Worm (Caenorhabditis elegans) whole organism, L4 larva: ENCODE results near the gene tes-1.

Source experiments
- F10B5.3 ChIP-seq: sonication (generic microtip); optimal IDR thresholded peaks from 2 replicates; lab custom pipeline; 2016; ENCODE audit warnings: mild to moderate bottlenecking, missing genetic modification characterization, missing compliant biosample characterization
- F26F4.8 ChIP-seq: fragments of 200-800 bp; sonication (Bioruptor generic); conservative IDR thresholded peaks from 2 replicates; pipeline ENCODE4 v1.3.6; 2022; ENCODE audit warnings: missing genetic modification characterization, missing compliant biosample characterization
- F37D6.2 ChIP-seq: sonication (generic microtip); optimal IDR thresholded peaks from 2 replicates; lab custom pipeline; 2016; ENCODE audit warnings: mild to moderate bottlenecking, missing genetic modification characterization, missing compliant biosample characterization
- F49E8.2 ChIP-seq: sonication (generic microtip); optimal IDR thresholded peaks from 2 replicates; lab custom pipeline; 2016; ENCODE audit warnings: missing compliant biosample characterization, mild to moderate bottlenecking, missing genetic modification characterization, borderline replicate concordance
- R02D3.7 ChIP-seq: fragments of 150-350 bp; sonication (generic microtip); optimal IDR thresholded peaks from 3 replicates; lab custom pipeline; 2014; ENCODE audit warnings: missing biosample characterization, missing genetic modification characterization
- T26A8.4 ChIP-seq: fragments of 200-800 bp; sonication (Bioruptor generic); IDR thresholded peaks from 2 replicates; pipeline ENCODE4 v1.3.6; 2022; ENCODE audit warnings: missing genetic modification characterization, missing compliant biosample characterization
- Y5F2A.4 ChIP-seq: fragments of 200-800 bp; sonication (Bioruptor generic); optimal IDR thresholded peaks from 2 replicates; lab custom pipeline; 2018; ENCODE audit warnings: mild to moderate bottlenecking, missing genetic modification characterization, missing compliant biosample characterization
- Y75B8A.6 ChIP-seq: fragments of 200-800 bp; sonication (Bioruptor generic); IDR thresholded peaks from 2 replicates; pipeline ENCODE4 v1.3.6; 2022; ENCODE audit warnings: missing genetic modification reagents, missing genetic modification characterization, missing compliant biosample characterization
- ZK337.2 ChIP-seq: fragments of 200-800 bp; sonication (Bioruptor generic); IDR thresholded peaks from 2 replicates; pipeline ENCODE4 v1.3.6; 2022; ENCODE audit warnings: missing genetic modification reagents, missing genetic modification characterization, missing compliant biosample characterization
- ama-1 ChIP-seq: fragments of 150-350 bp; optimal IDR thresholded peaks from 2 replicates; lab custom pipeline; 2014; ENCODE audit warnings: inconsistent platforms, mixed read lengths
- arid-1 ChIP-seq: fragments of 200-800 bp; sonication (Bioruptor generic); conservative IDR thresholded peaks from 2 replicates; pipeline ENCODE4 v1.3.6; 2022; ENCODE audit warnings: missing genetic modification reagents, missing genetic modification characterization, missing compliant biosample characterization
- attf-4 ChIP-seq: sonication (generic microtip); optimal IDR thresholded peaks from 3 replicates; lab custom pipeline; 2017; ENCODE audit warnings: missing biosample characterization, missing genetic modification characterization
- ceh-20 ChIP-seq: fragments of 200-800 bp; sonication (Bioruptor generic); IDR thresholded peaks from 2 replicates; pipeline ENCODE4 v1.3.6; 2022; ENCODE audit warnings: missing genetic modification reagents, missing genetic modification characterization, missing compliant biosample characterization
- ceh-32 ChIP-seq: sonication (generic microtip); optimal IDR thresholded peaks from 2 replicates; lab custom pipeline; 2016; ENCODE audit warnings: mild to moderate bottlenecking, missing genetic modification characterization, missing compliant biosample characterization; ENCODE audit not compliant: poor library complexity
- ces-1 ChIP-seq: fragments of 150-350 bp; sonication (generic microtip); optimal IDR thresholded peaks from 4 replicates; lab custom pipeline; 2014; ENCODE audit warnings: missing biosample characterization, missing genetic modification reagents, missing genetic modification characterization
- ctbp-1 ChIP-seq: fragments of 200-800 bp; sonication (Bioruptor generic); IDR thresholded peaks from 2 replicates; pipeline ENCODE4 v1.3.6; 2022; ENCODE audit warnings: missing genetic modification reagents, missing genetic modification characterization, missing compliant biosample characterization
- daf-16 ChIP-seq, 3 experiments: sonication (generic microtip); optimal IDR thresholded peaks; 2 replicates each; lab custom pipeline; 2016 to 2017; ENCODE audit warnings: missing genetic modification characterization in 3 of 3, missing genetic modification reagents in 3 of 3, mild to moderate bottlenecking in 2 of 3, missing compliant biosample characterization in 2 of 3, missing biosample characterization in 1 of 3, moderate library complexity in 1 of 3
- daf-19 ChIP-seq: fragments of 200-800 bp; sonication (Bioruptor generic); conservative IDR thresholded peaks from 2 replicates; pipeline ENCODE4 v1.3.6; 2022; ENCODE audit warnings: missing genetic modification characterization, missing compliant biosample characterization
- daf-8 ChIP-seq: fragments of 200-800 bp; sonication (Bioruptor generic); IDR thresholded peaks from 2 replicates; pipeline ENCODE4 v1.3.6; 2022; ENCODE audit warnings: missing genetic modification characterization, missing compliant biosample characterization
- dmd-6 ChIP-seq: fragments of 200-800 bp; sonication (Bioruptor generic); IDR thresholded peaks from 2 replicates; pipeline ENCODE4 v1.3.6; 2022; ENCODE audit warnings: missing genetic modification reagents, missing genetic modification characterization, missing compliant biosample characterization
- dmd-9 ChIP-seq: fragments of 200-800 bp; sonication (Bioruptor generic); IDR thresholded peaks from 2 replicates; pipeline ENCODE4 v1.3.6; 2022; ENCODE audit warnings: missing genetic modification reagents, missing genetic modification characterization, missing compliant biosample characterization
- dpl-1 ChIP-seq: fragments of 150-350 bp; optimal IDR thresholded peaks from 2 replicates; lab custom pipeline; 2014; ENCODE audit warnings: missing biosample characterization, missing genetic modification reagents, missing genetic modification characterization
- duxl-1 ChIP-seq: sonication (generic microtip); optimal IDR thresholded peaks from 2 replicates; lab custom pipeline; 2016; ENCODE audit warnings: mild to moderate bottlenecking, missing genetic modification characterization, moderate library complexity, missing compliant biosample characterization; ENCODE audit not compliant: poor library complexity
- hlh-30 ChIP-seq: sonication (generic microtip); optimal IDR thresholded peaks from 2 replicates; lab custom pipeline; 2017; ENCODE audit warnings: antibody characterized with exemption, mild to moderate bottlenecking, missing genetic modification characterization, missing compliant biosample characterization; ENCODE audit not compliant: insufficient read depth
- hmg-1.1 ChIP-seq: fragments of 200-800 bp; sonication (Bioruptor generic); IDR thresholded peaks from 2 replicates; pipeline ENCODE4 v1.3.6; 2022; ENCODE audit warnings: missing genetic modification reagents, missing genetic modification characterization, missing compliant biosample characterization
- lim-7 ChIP-seq: fragments of 200-800 bp; sonication (Bioruptor generic); IDR thresholded peaks from 2 replicates; pipeline ENCODE4 v1.3.6; 2022; ENCODE audit warnings: missing genetic modification characterization, missing compliant biosample characterization
- lin-15B ChIP-seq: fragments of 150-350 bp; sonication (generic microtip); optimal IDR thresholded peaks from 3 replicates; lab custom pipeline; 2014; ENCODE audit warnings: missing biosample characterization, missing genetic modification characterization
- lin-29 ChIP-seq: fragments of 200-800 bp; sonication (Bioruptor generic); IDR thresholded peaks from 2 replicates; pipeline ENCODE4 v1.3.6; 2022; ENCODE audit warnings: missing genetic modification reagents, missing genetic modification characterization, missing compliant biosample characterization
- lsy-2 ChIP-seq, 2 experiments: fragments of 150-350 bp in 1 of 2; sonication (generic microtip) in 1 of 2; optimal IDR thresholded peaks; 2 replicates each; lab custom pipeline; 2014 to 2017; ENCODE audit warnings: missing biosample characterization in 2 of 2, missing genetic modification characterization in 2 of 2
- madf-9 ChIP-seq: fragments of 200-800 bp; sonication (Bioruptor generic); conservative IDR thresholded peaks from 2 replicates; pipeline ENCODE4 v1.3.6; 2022; ENCODE audit warnings: missing genetic modification reagents, missing genetic modification characterization, missing compliant biosample characterization
- mdl-1 ChIP-seq, 2 experiments: fragments of 150-350 bp in 1 of 2; sonication (generic microtip) in 1 of 2; optimal IDR thresholded peaks; 2 replicates each; lab custom pipeline; 2014 to 2017; ENCODE audit warnings: missing biosample characterization in 2 of 2, missing genetic modification characterization in 2 of 2
- mes-2 ChIP-seq: sonication (generic microtip); optimal IDR thresholded peaks from 2 replicates; lab custom pipeline; 2016; ENCODE audit warnings: missing genotype, mild to moderate bottlenecking, missing genetic modification characterization, missing compliant biosample characterization; ENCODE audit not compliant: poor library complexity, severe bottlenecking
- nhr-102 ChIP-seq: sonication (generic microtip); optimal IDR thresholded peaks from 2 replicates; lab custom pipeline; 2016; ENCODE audit warnings: mild to moderate bottlenecking, missing genetic modification characterization, moderate library complexity, missing compliant biosample characterization
- nhr-6 ChIP-seq: fragments of 150-350 bp; optimal IDR thresholded peaks from 2 replicates; lab custom pipeline; 2014; ENCODE audit warnings: missing biosample characterization, missing genetic modification characterization
- nhr-76 ChIP-seq: fragments of 150-350 bp; optimal IDR thresholded peaks from 2 replicates; lab custom pipeline; 2014; ENCODE audit warnings: missing biosample characterization, missing genetic modification characterization
- nhr-77 ChIP-seq: fragments of 150-350 bp; optimal IDR thresholded peaks from 2 replicates; lab custom pipeline; 2014; ENCODE audit warnings: missing biosample characterization, missing genetic modification characterization
- php-3 ChIP-seq: fragments of 200-800 bp; sonication (Bioruptor generic); IDR thresholded peaks from 2 replicates; pipeline ENCODE4 v1.3.6; 2022; ENCODE audit warnings: missing genetic modification reagents, missing genetic modification characterization, missing compliant biosample characterization
- rbr-2 ChIP-seq: sonication (generic microtip); optimal IDR thresholded peaks from 2 replicates; lab custom pipeline; 2016; ENCODE audit warnings: missing genotype, missing genetic modification characterization, missing compliant biosample characterization
- sdz-12 ChIP-seq: fragments of 200-800 bp; sonication (Bioruptor generic); optimal IDR thresholded peaks from 2 replicates; lab custom pipeline; 2018; ENCODE audit warnings: mild to moderate bottlenecking, missing genetic modification characterization, missing compliant biosample characterization
- snpc-1.2 ChIP-seq: fragments of 200-800 bp; sonication (Bioruptor generic); IDR thresholded peaks from 2 replicates; pipeline ENCODE4 v1.3.6; 2022; ENCODE audit warnings: missing genetic modification reagents, missing genetic modification characterization, missing compliant biosample characterization
- snpc-4 ChIP-seq: fragments of 150-350 bp; optimal IDR thresholded peaks from 2 replicates; lab custom pipeline; 2014; ENCODE audit warnings: missing biosample characterization, missing genetic modification characterization
- spr-3 ChIP-seq: fragments of 200-800 bp; sonication (Bioruptor generic); optimal IDR thresholded peaks from 2 replicates; lab custom pipeline; 2018; ENCODE audit warnings: mild to moderate bottlenecking, missing genetic modification characterization, missing compliant biosample characterization
- unc-62 ChIP-seq, 3 experiments: fragments of 150-350 bp in 1 of 3; sonication (generic microtip); optimal IDR thresholded peaks in 2 of 3; peaks in 1 of 3; 1 replicate in 1 of 3; 2 replicates in 2 of 3; lab custom pipeline; 2014 to 2017; ENCODE audit warnings: missing biosample characterization in 3 of 3, missing genetic modification characterization in 3 of 3, missing genetic modification reagents in 3 of 3, missing genotype in 1 of 3
- vab-7 ChIP-seq: fragments of 200-800 bp; sonication (Bioruptor generic); IDR thresholded peaks from 2 replicates; pipeline ENCODE4 v1.3.6; 2022; ENCODE audit warnings: missing genetic modification reagents, missing genetic modification characterization, missing compliant biosample characterization
- zag-1 ChIP-seq: fragments of 150-350 bp; optimal IDR thresholded peaks from 2 replicates; lab custom pipeline; 2014; ENCODE audit warnings: missing biosample characterization, missing genetic modification characterization
- zip-11 ChIP-seq: fragments of 200-800 bp; sonication (Bioruptor generic); IDR thresholded peaks from 2 replicates; pipeline ENCODE4 v1.3.6; 2022; ENCODE audit warnings: missing genetic modification characterization, missing compliant biosample characterization
- zip-2 ChIP-seq: fragments of 150-350 bp; optimal IDR thresholded peaks from 2 replicates; lab custom pipeline; 2014; ENCODE audit warnings: missing biosample characterization, missing genetic modification characterization
- ztf-11 ChIP-seq: fragments of 150-350 bp; optimal IDR thresholded peaks from 2 replicates; lab custom pipeline; 2014; ENCODE audit warnings: missing biosample characterization, missing genetic modification characterization

The tes-1 gene

DNA sequence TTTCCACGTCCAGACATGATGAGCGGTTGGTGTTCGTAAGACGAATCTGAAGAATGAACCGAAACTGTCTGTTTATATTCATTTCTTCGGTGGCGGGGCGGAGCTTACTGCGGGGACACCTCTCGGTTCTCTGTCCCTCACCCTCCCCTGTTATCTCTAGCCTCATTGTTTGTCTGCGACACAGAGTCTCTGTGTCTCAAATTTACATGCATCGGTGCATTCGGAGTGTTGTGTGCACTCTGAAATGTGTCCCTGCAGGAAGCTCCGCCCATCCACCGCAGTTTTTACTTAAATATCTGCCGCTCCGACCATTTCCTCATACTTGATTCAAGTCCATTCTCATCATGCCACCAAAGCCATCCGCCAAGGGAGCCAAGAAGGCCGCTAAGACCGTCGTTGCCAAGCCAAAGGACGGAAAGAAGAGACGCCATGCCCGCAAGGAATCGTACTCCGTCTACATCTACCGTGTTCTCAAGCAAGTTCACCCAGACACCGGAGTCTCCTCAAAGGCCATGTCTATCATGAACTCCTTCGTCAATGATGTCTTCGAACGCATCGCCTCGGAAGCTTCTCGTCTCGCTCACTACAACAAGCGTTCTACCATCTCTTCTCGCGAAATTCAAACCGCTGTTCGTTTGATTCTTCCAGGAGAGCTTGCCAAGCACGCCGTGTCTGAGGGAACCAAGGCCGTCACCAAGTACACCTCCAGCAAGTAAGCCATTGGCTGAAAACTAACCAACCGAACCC, 35.1 kb upstream of the tes-1 start, which contains the start of the genes his-61 and his-62 (continued):
- no peak for TF ChIP-seq F37D6.2 (tag; lab: Kevin White, UChicago)
- no peak for TF ChIP-seq daf-8
- TF ChIP-seq ztf-11 (tag; lab: Kevin White, UChicago), result no peak
- no peak for TF ChIP-seq ces-1
- peak; percentile 42 for TF ChIP-seq dpl-1 (GFP tag; lab: Kevin White, UChicago)
- TF ChIP-seq sdz-12 (GFP tag; lab: Kevin White, UChicago), result no peak
- TF ChIP-seq daf-16 (GFP tag; optimal IDR thresholded peaks at IDR 0.05; lab: Kevin White, UChicago), result peak in 1 of 2 experiments; percentile 17
- TF ChIP-seq daf-16 (tag; optimal IDR thresholded peaks at IDR 0.05; lab: Kevin White, UChicago), result peak; percentile 87
- TF ChIP-seq R02D3.7, result no peak
- 0 out of 2 replicates have a peak, but pooled peaks have one; percentile 25 for TF ChIP-seq php-3
- no peak for TF ChIP-seq nhr-76 (tag; lab: Kevin White, UChicago)
- TF ChIP-seq lin-15B, result no peak
- peak; percentile 74 for TF ChIP-seq nhr-6 (tag; lab: Kevin White, UChicago)
- peak; percentile 4; the same call in 1 of the 2 replicates for TF ChIP-seq arid-1
- peak; percentile 70 for TF ChIP-seq T26A8.4
- TF ChIP-seq ceh-20 (GFP tag; lab: Robert Waterston, UW), result no peak
- TF ChIP-seq nhr-77 (tag; lab: Kevin White, UChicago), result peak; percentile 20
- peak; percentile 64 for TF ChIP-seq lim-7 (GFP tag; lab: Robert Waterston, UW)
- no peak; the same call in 1 of the 2 replicates for TF ChIP-seq F26F4.8
- no peak for TF ChIP-seq snpc-4 (tag; lab: Kevin White, UChicago)
- TF ChIP-seq mdl-1 (tag; optimal IDR thresholded peaks at IDR 0.05; lab: Kevin White, UChicago), result no peak
- TF ChIP-seq ZK337.2 (GFP tag; lab: Robert Waterston, UW), result no peak
- TF ChIP-seq F49E8.2 (tag; lab: Kevin White, UChicago), result peak; percentile 10
- TF ChIP-seq zip-11 (GFP tag; lab: Robert Waterston, UW), result no peak
- no peak for TF ChIP-seq ctbp-1
- TF ChIP-seq spr-3 (GFP tag; lab: Kevin White, UChicago), result no peak
- TF ChIP-seq rbr-2 (tag; lab: Kevin White, UChicago), result peak; percentile 74
- TF ChIP-seq unc-62 (GFP tag; optimal IDR thresholded peaks at IDR 0.05 in 1 of 2; lab: Kevin White, UChicago), result peak in 1 of 2 experiments; percentile 87
- no peak for TF ChIP-seq unc-62 (tag; optimal IDR thresholded peaks at IDR 0.05; lab: Kevin White, UChicago)
- no peak for TF ChIP-seq dmd-9 (GFP tag; lab: Robert Waterston, UW)
- TF ChIP-seq ama-1 (lab: Kevin White, UChicago), result no peak
- TF ChIP-seq daf-19 (GFP tag; lab: Robert Waterston, UW), result no peak
- peak; percentile 86 for TF ChIP-seq nhr-102
- TF ChIP-seq lsy-2 (tag; optimal IDR thresholded peaks at IDR 0.05; lab: Kevin White, UChicago), result peak in 1 of 2 experiments; percentile 79
- no peak for TF ChIP-seq Y5F2A.4 (GFP tag; lab: Kevin White, UChicago)
- no peak for TF ChIP-seq zag-1 (tag; lab: Kevin White, UChicago)
- TF ChIP-seq vab-7 (GFP tag; lab: Robert Waterston, UW), result peak; percentile 40; the same call in 1 of the 2 replicates
- TF ChIP-seq Y75B8A.6 (GFP tag; lab: Robert Waterston, UW), result no peak
- no peak for TF ChIP-seq zip-2
- peak; percentile 11 for TF ChIP-seq hlh-30 (tag; lab: Kevin White, UChicago)
- TF ChIP-seq dmd-6 (GFP tag; lab: Robert Waterston, UW), result peak; percentile 79
- TF ChIP-seq attf-4 (tag; lab: Kevin White, UChicago), result no peak
- peak; percentile 83 for TF ChIP-seq mes-2 (tag; lab: Kevin White, UChicago)
- no peak for TF ChIP-seq madf-9 (GFP tag; lab: Robert Waterston, UW)
- TF ChIP-seq hmg-1.1, result peak; percentile 48; the same call in 1 of the 2 replicates
- peak; percentile 72 for TF ChIP-seq F10B5.3 (tag; lab: Kevin White, UChicago)
- peak; percentile 68 for TF ChIP-seq snpc-1.2 (GFP tag; lab: Robert Waterston, UW)
- TF ChIP-seq ceh-32 (tag; lab: Kevin White, UChicago), result no peak
- no peak for TF ChIP-seq lin-29 (GFP tag; lab: Robert Waterston, UW)
- TF ChIP-seq duxl-1 (tag; lab: Kevin White, UChicago), result peak; percentile 52
